Worm (Caenorhabditis elegans) whole organism, young adult: ENCODE measurements around the gene nmur-3.

Source experiments
- B0336.3 ChIP-seq: fragments of 200-800 bp; sonication (Bioruptor generic); IDR thresholded peaks from 2 replicates; pipeline ENCODE4 v1.3.6; 2022; ENCODE audit warnings: missing genetic modification characterization, missing compliant biosample characterization
- F57A8.1 ChIP-seq: fragments of 200-800 bp; sonication (Bioruptor generic); optimal IDR thresholded peaks from 2 replicates; lab custom pipeline; 2018; ENCODE audit warnings: mild to moderate bottlenecking, missing genetic modification characterization, moderate library complexity, missing compliant biosample characterization
- ama-1 ChIP-seq, 3 experiments: fragments of 150-350 bp in 1 of 3; sonication (generic microtip) in 2 of 3; optimal IDR thresholded peaks; 2 replicates each; lab custom pipeline; 2014 to 2018; ENCODE audit warnings: missing biosample characterization in 2 of 3, missing genetic modification characterization in 2 of 3, missing genetic modification reagents in 2 of 3
- ekl-4 ChIP-seq: fragments of 200-800 bp; sonication (Bioruptor generic); IDR thresholded peaks from 2 replicates; pipeline ENCODE4 v1.3.6; 2022; ENCODE audit warnings: missing genetic modification reagents, missing genetic modification characterization, missing compliant biosample characterization
- gei-17 ChIP-seq: fragments of 200-800 bp; sonication (Bioruptor generic); optimal IDR thresholded peaks from 2 replicates; lab custom pipeline; 2018; ENCODE audit warnings: mild to moderate bottlenecking, missing genetic modification characterization, missing compliant biosample characterization
- hmg-20 ChIP-seq: fragments of 200-800 bp; sonication (Bioruptor generic); IDR thresholded peaks from 2 replicates; pipeline ENCODE4 v1.3.6; 2022; ENCODE audit warnings: missing genetic modification reagents, missing genetic modification characterization, missing compliant biosample characterization
- hsf-1 ChIP-seq: fragments of 200-800 bp; sonication (Bioruptor generic); IDR thresholded peaks from 2 replicates; pipeline ENCODE4 v1.3.6; 2022; ENCODE audit warnings: missing genetic modification reagents, missing genetic modification characterization, missing compliant biosample characterization
- pha-4 ChIP-seq: fragments of 150-350 bp; sonication (generic microtip); optimal IDR thresholded peaks from 2 replicates; lab custom pipeline; 2014; ENCODE audit warnings: missing biosample characterization, missing genetic modification reagents, missing genetic modification characterization
- repo-1 ChIP-seq: sonication (generic microtip); optimal IDR thresholded peaks from 2 replicates; lab custom pipeline; 2017; ENCODE audit warnings: mild to moderate bottlenecking, missing genetic modification characterization, missing compliant biosample characterization
- snpc-4 ChIP-seq, 5 experiments: fragments of 150-350 bp in 1 of 5; sonication (generic microtip) in 4 of 5; optimal IDR thresholded peaks; 2 replicates each; lab custom pipeline; 2014 to 2018; ENCODE audit warnings: missing genetic modification characterization in 5 of 5, missing biosample characterization in 3 of 5, antibody characterized with exemption in 2 of 5, mild to moderate bottlenecking in 2 of 5, missing compliant biosample characterization in 2 of 5, missing genotype in 2 of 5, moderate library complexity in 2 of 5, missing genetic modification reagents in 1 of 5
- unc-62 ChIP-seq: fragments of 150-350 bp; optimal IDR thresholded peaks from 2 replicates; lab custom pipeline; 2014; ENCODE audit warnings: missing biosample characterization, missing genetic modification reagents, missing genetic modification characterization

ce11 chrX:4498078-4498477 lies 31.8 kb downstream of the nmur-3 start:
- TF ChIP-seq snpc-4 (GFP tag; optimal IDR thresholded peaks at IDR 0.05; lab: Kevin White, UChicago) (no peak), snpc-4 (tag; optimal IDR thresholded peaks at IDR 0.05; lab: Kevin White, UChicago) (no peak), repo-1 (no peak), unc-62 (no peak), gei-17 (GFP tag; lab: Kevin White, UChicago) (no peak), hsf-1 (GFP tag; lab: Robert Waterston, UW) (no peak), F57A8.1 (GFP tag; lab: Kevin White, UChicago) (no peak), pha-4 (tag; lab: Kevin White, UChicago) (no peak), B0336.3 (GFP tag; lab: Robert Waterston, UW) (no peak), hmg-20 (no peak), ama-1 (optimal IDR thresholded peaks at IDR 0.05; lab: Kevin White, UChicago) (no peak), ama-1 (GFP tag; optimal IDR thresholded peaks at IDR 0.05; lab: Kevin White, UChicago) (no peak), ekl-4 (no peak)
